Worm (Caenorhabditis elegans) whole organism, L1 larva: ENCODE measurements around the gene coq-3.
A peak's percentile ranks its signal among the peaks of the same experiment; 100 is the strongest.

Experiments used
- C04F5.9 ChIP-seq: sonication (generic microtip); optimal IDR thresholded peaks from 2 replicates; lab custom pipeline; 2016; ENCODE audit warnings: missing genetic modification characterization, missing compliant biosample characterization
- C34B4.2 ChIP-seq: sonication (generic microtip); optimal IDR thresholded peaks from 2 replicates; lab custom pipeline; 2017; ENCODE audit warnings: mild to moderate bottlenecking, missing genetic modification characterization, missing compliant biosample characterization
- F16B12.6 ChIP-seq: fragments of 150-350 bp; optimal IDR thresholded peaks from 2 replicates; lab custom pipeline; 2014; ENCODE audit warnings: missing biosample characterization, missing genetic modification characterization
- aha-1 ChIP-seq: fragments of 150-350 bp; optimal IDR thresholded peaks from 2 replicates; lab custom pipeline; 2014; ENCODE audit warnings: missing biosample characterization, missing genetic modification characterization
- aly-2 ChIP-seq: fragments of 150-350 bp; optimal IDR thresholded peaks from 2 replicates; lab custom pipeline; 2014; ENCODE audit warnings: missing biosample characterization, missing genetic modification characterization
- blmp-1 ChIP-seq: fragments of 150-350 bp; optimal IDR thresholded peaks from 2 replicates; lab custom pipeline; 2014; ENCODE audit warnings: missing biosample characterization, missing genetic modification characterization
- ceh-63 ChIP-seq: fragments of 200-800 bp; sonication (Bioruptor generic); optimal IDR thresholded peaks from 2 replicates; lab custom pipeline; 2018; ENCODE audit warnings: mild to moderate bottlenecking, missing genetic modification characterization, missing compliant biosample characterization
- ceh-8 ChIP-seq: fragments of 200-800 bp; sonication (Bioruptor generic); optimal IDR thresholded peaks from 2 replicates; lab custom pipeline; 2018; ENCODE audit warnings: mild to moderate bottlenecking, missing genetic modification characterization, moderate library complexity, missing compliant biosample characterization
- ceh-82 ChIP-seq, 3 experiments: fragments of 150-350 bp in 1 of 3; sonication (generic microtip) in 2 of 3; optimal IDR thresholded peaks; 2 replicates each; lab custom pipeline; 2014 to 2017; ENCODE audit warnings: missing biosample characterization in 3 of 3, missing genetic modification characterization in 3 of 3
- ces-1 ChIP-seq: fragments of 150-350 bp; optimal IDR thresholded peaks from 2 replicates; lab custom pipeline; 2014; ENCODE audit warnings: missing biosample characterization, missing genetic modification reagents, missing genetic modification characterization
- dsc-1 ChIP-seq: sonication (generic microtip); optimal IDR thresholded peaks from 2 replicates; lab custom pipeline; 2016; ENCODE audit warnings: mild to moderate bottlenecking, missing genetic modification characterization, missing compliant biosample characterization
- efl-1 ChIP-seq, 4 experiments: fragments of 150-350 bp; optimal IDR thresholded peaks in 3 of 4; peaks in 1 of 4; 1 replicate in 1 of 4; 2 replicates in 3 of 4; lab custom pipeline; 2014; ENCODE audit warnings: missing biosample characterization in 2 of 4, missing genetic modification characterization in 2 of 4, missing genetic modification reagents in 2 of 4
- efl-3 ChIP-seq: fragments of 200-800 bp; sonication (Bioruptor generic); optimal IDR thresholded peaks from 2 replicates; lab custom pipeline; 2018; ENCODE audit warnings: mild to moderate bottlenecking, missing genetic modification characterization, missing compliant biosample characterization
- egl-13 ChIP-seq: sonication (generic microtip); optimal IDR thresholded peaks from 2 replicates; lab custom pipeline; 2016; ENCODE audit warnings: missing genotype, missing genetic modification reagents, missing genetic modification characterization, missing compliant biosample characterization
- egl-27 ChIP-seq, 2 experiments: fragments of 150-350 bp in 1 of 2; sonication (generic microtip); optimal IDR thresholded peaks; 3 replicates each; lab custom pipeline; 2017 to 2018; ENCODE audit warnings: missing biosample characterization in 2 of 2, missing genetic modification characterization in 2 of 2, missing genetic modification reagents in 2 of 2
- elt-2 ChIP-seq: sonication (generic microtip); optimal IDR thresholded peaks from 2 replicates; lab custom pipeline; 2016; ENCODE audit warnings: missing genetic modification characterization, mild to moderate bottlenecking, inconsistent platforms, missing compliant biosample characterization, missing genetic modification reagents
- ets-5 ChIP-seq: fragments of 200-800 bp; sonication (Bioruptor generic); IDR thresholded peaks from 2 replicates; pipeline ENCODE4 v1.3.6; 2022; ENCODE audit warnings: missing genetic modification characterization, missing compliant biosample characterization
- fkh-10 ChIP-seq: sonication (generic microtip); optimal IDR thresholded peaks from 2 replicates; lab custom pipeline; 2017; ENCODE audit warnings: missing biosample characterization, missing genetic modification reagents, missing genetic modification characterization
- fkh-4 ChIP-seq: sonication (generic microtip); optimal IDR thresholded peaks from 2 replicates; lab custom pipeline; 2016; ENCODE audit warnings: missing compliant biosample characterization, missing genetic modification characterization, borderline replicate concordance
- fkh-8 ChIP-seq: sonication (generic microtip); optimal IDR thresholded peaks from 2 replicates; lab custom pipeline; 2016; ENCODE audit warnings: mild to moderate bottlenecking, missing genetic modification characterization, missing compliant biosample characterization
- fos-1 ChIP-seq: fragments of 150-350 bp; optimal IDR thresholded peaks from 2 replicates; lab custom pipeline; 2014; ENCODE audit warnings: missing biosample characterization, missing genetic modification characterization
- grh-1 ChIP-seq: fragments of 200-800 bp; sonication (Bioruptor generic); IDR thresholded peaks from 2 replicates; pipeline ENCODE4 v1.3.6; 2022; ENCODE audit warnings: missing genetic modification reagents, missing genetic modification characterization, missing compliant biosample characterization
- hlh-4 ChIP-seq: sonication (generic microtip); optimal IDR thresholded peaks from 2 replicates; lab custom pipeline; 2016; ENCODE audit warnings: mild to moderate bottlenecking, missing genetic modification characterization, missing compliant biosample characterization
- hpl-2 ChIP-seq: fragments of 150-350 bp; optimal IDR thresholded peaks from 2 replicates; lab custom pipeline; 2014; ENCODE audit warnings: missing biosample characterization, missing genetic modification reagents, missing genetic modification characterization
- irx-1 ChIP-seq: sonication (generic microtip); optimal IDR thresholded peaks from 2 replicates; lab custom pipeline; 2016; ENCODE audit warnings: missing genetic modification characterization, missing compliant biosample characterization
- isw-1 ChIP-seq: fragments of 200-800 bp; sonication (Bioruptor generic); IDR thresholded peaks from 2 replicates; pipeline ENCODE4 v1.3.6; 2022; ENCODE audit warnings: missing genetic modification characterization, missing compliant biosample characterization
- lin-14 ChIP-seq: fragments of 200-800 bp; sonication (Bioruptor generic); optimal IDR thresholded peaks from 2 replicates; lab custom pipeline; 2018; ENCODE audit warnings: mild to moderate bottlenecking, missing genetic modification characterization, moderate library complexity, missing compliant biosample characterization
- lsy-2 ChIP-seq, 2 experiments: fragments of 150-350 bp; optimal IDR thresholded peaks; 2 replicates each; lab custom pipeline; 2014; ENCODE audit warnings: missing biosample characterization in 2 of 2, missing genetic modification characterization in 2 of 2
- mab-9 ChIP-seq: fragments of 200-800 bp; sonication (Bioruptor generic); IDR thresholded peaks from 2 replicates; pipeline ENCODE4 v1.3.6; 2022; ENCODE audit warnings: missing genetic modification reagents, missing genetic modification characterization, missing compliant biosample characterization
- mef-2 ChIP-seq: fragments of 150-350 bp; optimal IDR thresholded peaks from 2 replicates; lab custom pipeline; 2014; ENCODE audit warnings: missing biosample characterization, missing genetic modification characterization
- nhr-11 ChIP-seq: fragments of 150-350 bp; optimal IDR thresholded peaks from 2 replicates; lab custom pipeline; 2014; ENCODE audit warnings: missing biosample characterization, missing genetic modification characterization
- nhr-12 ChIP-seq: sonication (generic microtip); optimal IDR thresholded peaks from 2 replicates; lab custom pipeline; 2017; ENCODE audit warnings: missing biosample characterization, missing genetic modification characterization
- nhr-28 ChIP-seq: fragments of 150-350 bp; optimal IDR thresholded peaks from 2 replicates; lab custom pipeline; 2014; ENCODE audit warnings: missing biosample characterization, missing genetic modification characterization
- nhr-47 ChIP-seq: sonication (generic microtip); optimal IDR thresholded peaks from 2 replicates; lab custom pipeline; 2016; ENCODE audit warnings: mild to moderate bottlenecking, missing genetic modification characterization, moderate library complexity, missing compliant biosample characterization
- nhr-71 ChIP-seq: sonication (generic microtip); optimal IDR thresholded peaks from 2 replicates; lab custom pipeline; 2016; ENCODE audit warnings: mild to moderate bottlenecking, missing genetic modification characterization, moderate library complexity, missing compliant biosample characterization
- pag-3 ChIP-seq: sonication (generic microtip); optimal IDR thresholded peaks from 2 replicates; lab custom pipeline; 2017; ENCODE audit warnings: missing genetic modification characterization, mild to moderate bottlenecking, missing compliant biosample characterization, antibody characterized with exemption, borderline replicate concordance; ENCODE audit not compliant: insufficient read depth
- pax-3 ChIP-seq: fragments of 200-800 bp; sonication (Bioruptor generic); optimal IDR thresholded peaks from 2 replicates; lab custom pipeline; 2018; ENCODE audit warnings: mild to moderate bottlenecking, missing genetic modification characterization, moderate library complexity, missing compliant biosample characterization
- pqm-1 ChIP-seq: sonication (generic microtip); optimal IDR thresholded peaks from 3 replicates; lab custom pipeline; 2017; ENCODE audit warnings: missing biosample characterization, missing genetic modification characterization
- skn-1 ChIP-seq: fragments of 150-350 bp; optimal IDR thresholded peaks from 2 replicates; lab custom pipeline; 2014; ENCODE audit warnings: missing biosample characterization, missing genetic modification characterization
- sptf-1 ChIP-seq: fragments of 150-350 bp; optimal IDR thresholded peaks from 2 replicates; lab custom pipeline; 2014; ENCODE audit warnings: missing biosample characterization, missing genetic modification characterization
- swsn-7 ChIP-seq: sonication (generic microtip); optimal IDR thresholded peaks from 2 replicates; lab custom pipeline; 2016; ENCODE audit warnings: missing genetic modification characterization, missing compliant biosample characterization
- tbx-2 ChIP-seq: sonication (generic microtip); optimal IDR thresholded peaks from 2 replicates; lab custom pipeline; 2016; ENCODE audit warnings: missing genetic modification characterization, missing compliant biosample characterization
- tlp-1 ChIP-seq: fragments of 150-350 bp; optimal IDR thresholded peaks from 2 replicates; lab custom pipeline; 2014; ENCODE audit warnings: missing biosample characterization, missing genetic modification characterization
- unc-130 ChIP-seq: fragments of 150-350 bp; optimal IDR thresholded peaks from 2 replicates; lab custom pipeline; 2017; ENCODE audit warnings: missing biosample characterization, missing genetic modification characterization, inconsistent platforms
- unc-98 ChIP-seq: fragments of 200-800 bp; sonication (Bioruptor generic); IDR thresholded peaks from 2 replicates; pipeline ENCODE4 v1.3.6; 2022; ENCODE audit warnings: missing genetic modification characterization, missing compliant biosample characterization
- vab-15 ChIP-seq: sonication (generic microtip); optimal IDR thresholded peaks from 2 replicates; lab custom pipeline; 2017; ENCODE audit warnings: missing genotype, mild to moderate bottlenecking, missing genetic modification characterization, missing compliant biosample characterization
- zag-1 ChIP-seq: fragments of 150-350 bp; optimal IDR thresholded peaks from 2 replicates; lab custom pipeline; 2014; ENCODE audit warnings: missing biosample characterization, missing genetic modification characterization
- zip-4 ChIP-seq: fragments of 200-800 bp; sonication (Bioruptor generic); optimal IDR thresholded peaks from 2 replicates; lab custom pipeline; 2018; ENCODE audit warnings: mild to moderate bottlenecking, missing genetic modification characterization, moderate library complexity, missing compliant biosample characterization
- ztf-11 ChIP-seq, 2 experiments: sonication (generic microtip); optimal IDR thresholded peaks; 2 replicates each; lab custom pipeline; 2016 to 2017; ENCODE audit warnings: missing genetic modification characterization in 2 of 2, missing biosample characterization in 1 of 2, missing compliant biosample characterization in 1 of 2

Gene coq-3

ce11 chrIV:14767693-14768251, 28.4 kb downstream of the coq-3 start, which contains the start of the genes mrps-7 and Y57G11C.3 (continued):
- TF ChIP-seq nhr-12 (tag; lab: Kevin White, UChicago) (peak; percentile 33), ets-5 (GFP tag; lab: Robert Waterston, UW) (no peak), mab-9 (GFP tag; lab: Robert Waterston, UW) (peak; percentile 82), fkh-4 (tag; lab: Kevin White, UChicago) (peak; percentile 57), tlp-1 (tag; lab: Kevin White, UChicago) (no peak), fkh-10 (GFP tag; lab: Kevin White, UChicago) (peak; percentile 88), aly-2 (tag; lab: Kevin White, UChicago) (peak; percentile 94), lsy-2 (tag; optimal IDR thresholded peaks at IDR 0.05; lab: Kevin White, UChicago) (peak; percentile 95 to 96), skn-1 (peak; percentile 93), ceh-63 (GFP tag; lab: Kevin White, UChicago) (no peak), hpl-2 (GFP tag; lab: Kevin White, UChicago) (peak; percentile 94), nhr-11 (tag; lab: Kevin White, UChicago) (peak; percentile 77), irx-1 (tag; lab: Kevin White, UChicago) (peak; percentile 89), ces-1 (GFP tag; lab: Kevin White, UChicago) (no peak), zag-1 (tag; lab: Kevin White, UChicago) (peak; percentile 57), unc-98 (GFP tag; lab: Robert Waterston, UW) (no peak), fos-1 (tag; lab: Kevin White, UChicago) (peak; percentile 92), egl-13 (tag; lab: Kevin White, UChicago) (peak; percentile 83), pqm-1 (peak; percentile 13), dsc-1 (tag; lab: Kevin White, UChicago) (peak; percentile 93), nhr-71 (peak; percentile 97), tbx-2 (tag; lab: Kevin White, UChicago) (peak; percentile 95), pag-3 (tag; lab: Kevin White, UChicago) (no peak), egl-27 (tag; optimal IDR thresholded peaks at IDR 0.05; lab: Kevin White, UChicago) (peak; percentile 48 to 67), zip-4 (GFP tag; lab: Kevin White, UChicago) (peak; percentile 92), ztf-11 (tag; optimal IDR thresholded peaks at IDR 0.05; lab: Kevin White, UChicago) (peak in 1 of 2 experiments; percentile 72), grh-1 (GFP tag; lab: Robert Waterston, UW) (peak; percentile 88), C04F5.9 (tag; lab: Kevin White, UChicago) (peak; percentile 76), swsn-7 (tag; lab: Kevin White, UChicago) (peak; percentile 96), F16B12.6 (tag; lab: Kevin White, UChicago) (peak; percentile 60), ceh-8 (GFP tag; lab: Kevin White, UChicago) (peak; percentile 88), isw-1 (GFP tag; lab: Robert Waterston, UW) (peak; percentile 96), hlh-4 (tag; lab: Kevin White, UChicago) (no peak), aha-1 (peak; percentile 71), vab-15 (peak; percentile 81), unc-130 (peak; percentile 93), lin-14 (peak; percentile 96), blmp-1 (tag; lab: Kevin White, UChicago) (peak; percentile 71), sptf-1 (tag; lab: Kevin White, UChicago) (no peak), mef-2 (tag; lab: Kevin White, UChicago) (peak; percentile 82), nhr-28 (tag; lab: Kevin White, UChicago) (no peak), pax-3 (peak; percentile 87), ceh-82 (tag; optimal IDR thresholded peaks at IDR 0.05; lab: Kevin White, UChicago) (peak; percentile 95 to 98 (median 98)), elt-2 (tag; lab: Kevin White, UChicago) (peak; percentile 65), efl-3 (no peak), nhr-47 (peak; percentile 97), fkh-8 (tag; lab: Kevin White, UChicago) (peak; percentile 95), efl-1 (optimal IDR thresholded peaks at IDR 0.05; lab: Kevin White, UChicago) (peak; percentile 91 to 95), efl-1 (GFP tag; optimal IDR thresholded peaks at IDR 0.05 in 1 of 2; lab: Kevin White, UChicago) (peak; percentile 84 to 99), C34B4.2 (peak; percentile 54)
